Worm (Caenorhabditis elegans) whole organism, L4 larva: ENCODE measurements around the gene C26B9.5.

Source experiments
- Y5F2A.4 ChIP-seq: fragments of 200-800 bp; sonication (Bioruptor generic); optimal IDR thresholded peaks from 2 replicates; lab custom pipeline; 2018; ENCODE audit warnings: mild to moderate bottlenecking, missing genetic modification characterization, missing compliant biosample characterization
- arid-1 ChIP-seq: fragments of 200-800 bp; sonication (Bioruptor generic); conservative IDR thresholded peaks from 2 replicates; pipeline ENCODE4 v1.3.6; 2022; ENCODE audit warnings: missing genetic modification reagents, missing genetic modification characterization, missing compliant biosample characterization
- attf-4 ChIP-seq: sonication (generic microtip); optimal IDR thresholded peaks from 3 replicates; lab custom pipeline; 2017; ENCODE audit warnings: missing biosample characterization, missing genetic modification characterization
- ceh-62 ChIP-seq: sonication (generic microtip); optimal IDR thresholded peaks from 2 replicates; lab custom pipeline; 2017; ENCODE audit warnings: missing biosample characterization, missing genetic modification characterization
- ces-1 ChIP-seq: fragments of 150-350 bp; sonication (generic microtip); optimal IDR thresholded peaks from 4 replicates; lab custom pipeline; 2014; ENCODE audit warnings: missing biosample characterization, missing genetic modification reagents, missing genetic modification characterization
- daf-16 ChIP-seq, 3 experiments: sonication (generic microtip); optimal IDR thresholded peaks; 2 replicates each; lab custom pipeline; 2016 to 2017; ENCODE audit warnings: missing genetic modification characterization in 3 of 3, missing genetic modification reagents in 3 of 3, mild to moderate bottlenecking in 2 of 3, missing compliant biosample characterization in 2 of 3, missing biosample characterization in 1 of 3, moderate library complexity in 1 of 3
- dmd-6 ChIP-seq: fragments of 200-800 bp; sonication (Bioruptor generic); IDR thresholded peaks from 2 replicates; pipeline ENCODE4 v1.3.6; 2022; ENCODE audit warnings: missing genetic modification reagents, missing genetic modification characterization, missing compliant biosample characterization
- dmd-9 ChIP-seq: fragments of 200-800 bp; sonication (Bioruptor generic); IDR thresholded peaks from 2 replicates; pipeline ENCODE4 v1.3.6; 2022; ENCODE audit warnings: missing genetic modification reagents, missing genetic modification characterization, missing compliant biosample characterization
- egl-27 ChIP-seq: sonication (generic microtip); optimal IDR thresholded peaks from 3 replicates; lab custom pipeline; 2017; ENCODE audit warnings: missing biosample characterization, missing genetic modification reagents, missing genetic modification characterization
- fos-1 ChIP-seq: fragments of 150-350 bp; optimal IDR thresholded peaks from 2 replicates; lab custom pipeline; 2014; ENCODE audit warnings: missing biosample characterization, missing genetic modification characterization
- lin-39 ChIP-seq: fragments of 150-350 bp; optimal IDR thresholded peaks from 2 replicates; lab custom pipeline; 2014; ENCODE audit warnings: missing biosample characterization, missing genetic modification reagents, missing genetic modification characterization
- madf-5 ChIP-seq, 2 experiments: fragments of 200-800 bp; sonication (Bioruptor generic); IDR thresholded peaks; 2 replicates each; pipeline ENCODE4 v1.3.6; 2022; ENCODE audit warnings: missing compliant biosample characterization in 2 of 2, missing genetic modification characterization in 2 of 2
- mep-1 ChIP-seq: fragments of 150-350 bp; sonication (generic microtip); optimal IDR thresholded peaks from 3 replicates; lab custom pipeline; 2014; ENCODE audit warnings: missing biosample characterization, missing genetic modification characterization
- nhr-102 ChIP-seq: sonication (generic microtip); optimal IDR thresholded peaks from 2 replicates; lab custom pipeline; 2016; ENCODE audit warnings: mild to moderate bottlenecking, missing genetic modification characterization, moderate library complexity, missing compliant biosample characterization
- nhr-11 ChIP-seq: fragments of 150-350 bp; optimal IDR thresholded peaks from 2 replicates; lab custom pipeline; 2014; ENCODE audit warnings: missing biosample characterization, missing genetic modification characterization
- nhr-28 ChIP-seq: fragments of 150-350 bp; optimal IDR thresholded peaks from 2 replicates; lab custom pipeline; 2014; ENCODE audit warnings: missing biosample characterization, missing genetic modification characterization
- nhr-41 ChIP-seq: fragments of 200-800 bp; sonication (Bioruptor generic); IDR thresholded peaks from 2 replicates; pipeline ENCODE4 v1.3.6; 2022; ENCODE audit warnings: missing genetic modification reagents, missing genetic modification characterization, missing compliant biosample characterization
- pqm-1 ChIP-seq: sonication (generic microtip); optimal IDR thresholded peaks from 2 replicates; lab custom pipeline; 2017; ENCODE audit warnings: missing biosample characterization, missing genetic modification characterization
- rbr-2 ChIP-seq: sonication (generic microtip); optimal IDR thresholded peaks from 2 replicates; lab custom pipeline; 2016; ENCODE audit warnings: missing genotype, missing genetic modification characterization, missing compliant biosample characterization
- unc-62 ChIP-seq, 3 experiments: fragments of 150-350 bp in 1 of 3; sonication (generic microtip); optimal IDR thresholded peaks in 2 of 3; peaks in 1 of 3; 1 replicate in 1 of 3; 2 replicates in 2 of 3; lab custom pipeline; 2014 to 2017; ENCODE audit warnings: missing biosample characterization in 3 of 3, missing genetic modification characterization in 3 of 3, missing genetic modification reagents in 3 of 3, missing genotype in 1 of 3
- zfp-2 ChIP-seq: sonication (generic microtip); optimal IDR thresholded peaks from 2 replicates; lab custom pipeline; 2016; ENCODE audit warnings: mild to moderate bottlenecking, missing genetic modification characterization, missing compliant biosample characterization
- zip-2 ChIP-seq: fragments of 150-350 bp; optimal IDR thresholded peaks from 2 replicates; lab custom pipeline; 2014; ENCODE audit warnings: missing biosample characterization, missing genetic modification characterization

C26B9.5 gene

ce11 chrX:5374742-5375141, 45.5 kb downstream of the C26B9.5 start, which contains the start of gene sek-4:
Gene sek-4 (plus strand): TSS chrX:5375059.
- TF ChIP-seq mep-1 (tag; lab: Kevin White, UChicago) = no peak
- TF ChIP-seq daf-16 (GFP tag; optimal IDR thresholded peaks at IDR 0.05; lab: Kevin White, UChicago) = no peak
- TF ChIP-seq daf-16 (tag; optimal IDR thresholded peaks at IDR 0.05; lab: Kevin White, UChicago) = peak; percentile 91
- TF ChIP-seq dmd-6 (GFP tag; lab: Robert Waterston, UW) = peak; percentile 33; the same call in 1 of the 2 replicates
- TF ChIP-seq pqm-1 (tag; lab: Kevin White, UChicago) = peak; percentile 52
- peak; percentile 45 for TF ChIP-seq nhr-28 (tag; lab: Kevin White, UChicago)

DNA sequence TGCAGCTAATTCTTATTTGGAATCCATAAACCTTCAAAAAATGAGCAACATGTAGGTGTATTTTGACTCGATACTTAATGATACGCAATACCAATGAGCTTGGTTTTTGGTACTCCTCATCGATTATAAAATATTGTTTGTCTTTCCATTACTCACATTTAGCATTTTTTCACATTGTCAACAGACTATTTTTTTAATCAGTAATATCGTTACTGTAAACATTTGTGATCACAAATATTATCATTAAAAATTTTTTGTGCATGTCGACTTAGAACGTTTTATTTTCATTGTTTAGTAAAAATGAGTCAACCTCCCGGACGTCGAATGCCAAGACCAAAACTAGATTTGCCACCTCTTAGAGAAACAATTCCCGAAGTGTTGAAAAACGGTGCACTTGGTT, 48.0 kb downstream of the C26B9.5 start, which contains the start of gene sek-5:
TSS of gene sek-5 (plus strand) at position 301 of the 400 bp plus-strand sequence.
- TF ChIP-seq zip-2 (tag; lab: Kevin White, UChicago) (no peak), zfp-2 (tag; lab: Kevin White, UChicago) (no peak), nhr-11 (tag; lab: Kevin White, UChicago) (no peak), lin-39 (tag; lab: Kevin White, UChicago) (no peak), nhr-41 (GFP tag; lab: Robert Waterston, UW) (no peak), arid-1 (GFP tag; lab: Robert Waterston, UW) (no peak), madf-5 (GFP tag; IDR thresholded peaks at IDR 0.05; lab: Robert Waterston, UW) (no peak), dmd-9 (GFP tag; lab: Robert Waterston, UW) (no peak), Y5F2A.4 (GFP tag; lab: Kevin White, UChicago) (no peak), unc-62 (GFP tag; optimal IDR thresholded peaks at IDR 0.05 in 1 of 2; lab: Kevin White, UChicago) (no peak), unc-62 (tag; optimal IDR thresholded peaks at IDR 0.05; lab: Kevin White, UChicago) (no peak), egl-27 (tag; lab: Kevin White, UChicago) (no peak), ceh-62 (tag; lab: Kevin White, UChicago) (no peak), attf-4 (tag; lab: Kevin White, UChicago) (no peak), nhr-102 (tag; lab: Kevin White, UChicago) (no peak), rbr-2 (tag; lab: Kevin White, UChicago) (no peak), fos-1 (tag; lab: Kevin White, UChicago) (no peak), ces-1 (GFP tag; lab: Kevin White, UChicago) (no peak), dmd-6 (GFP tag; lab: Robert Waterston, UW) (no peak)
